Worm (Caenorhabditis elegans) whole organism, L4/young adult: Measurements from ENCODE around the gene bmy-1.

Experiments
- W03F9.2 ChIP-seq: fragments of 150-350 bp; optimal IDR thresholded peaks from 2 replicates; lab custom pipeline; 2014; ENCODE audit warnings: missing biosample characterization, missing genetic modification characterization
- dao-5 ChIP-seq: sonication (generic microtip); optimal IDR thresholded peaks from 2 replicates; lab custom pipeline; 2016; ENCODE audit warnings: missing genotype, missing genetic modification characterization, moderate library complexity, missing compliant biosample characterization
- him-1 ChIP-seq: sonication (generic microtip); optimal IDR thresholded peaks from 2 replicates; lab custom pipeline; 2016; ENCODE audit warnings: missing genotype, missing genetic modification reagents, missing genetic modification characterization, missing compliant biosample characterization

DNA sequence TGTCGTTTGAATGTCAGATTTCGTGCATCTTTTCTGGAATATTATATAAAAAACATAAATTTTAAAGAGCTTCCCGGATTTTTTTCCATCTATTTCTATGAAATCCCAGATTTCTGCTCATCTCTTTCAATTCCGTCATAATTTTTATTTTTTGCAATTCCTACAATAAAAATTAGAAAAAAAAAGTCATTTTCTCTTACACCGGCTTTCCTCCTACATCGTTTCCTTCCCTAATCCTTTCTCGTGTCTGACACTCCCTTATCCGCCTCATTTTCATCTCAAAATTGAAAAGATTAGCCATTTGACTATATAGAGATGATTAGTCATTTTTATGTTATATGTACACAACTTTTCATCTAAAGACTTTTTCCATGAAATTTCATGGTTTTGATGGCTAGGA, 47.7 kb upstream of the bmy-1 start:
- TF ChIP-seq him-1 (tag; lab: Kevin White, UChicago) (no peak), W03F9.2 (tag; lab: Kevin White, UChicago) (no peak), dao-5 (tag; lab: Kevin White, UChicago) (no peak)
